Worm (Caenorhabditis elegans): ENCODE results near the gene F59A1.12.

DNA sequence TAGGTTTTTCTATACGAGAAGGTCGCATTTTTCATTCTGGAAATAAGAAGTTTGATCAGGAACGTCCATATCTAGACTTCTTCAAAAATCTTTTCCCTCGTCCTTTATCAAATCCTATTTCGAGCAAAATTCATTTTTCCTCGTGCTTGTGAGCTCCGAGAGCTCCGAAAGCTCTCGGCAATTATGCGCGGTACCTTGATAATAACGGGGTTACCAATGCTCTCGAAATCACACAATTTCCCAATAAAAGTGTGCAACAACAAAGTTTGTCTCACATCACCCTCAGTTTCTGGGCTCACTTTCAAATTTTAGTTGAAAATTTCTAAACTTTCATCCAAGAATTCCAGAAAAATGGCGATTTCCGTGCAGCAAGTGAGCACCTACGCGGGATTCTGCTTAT lies 955 bp upstream of the F59A1.12 start, which contains the start of gene str-89:
- no peak for TF ChIP-seq T22C8.4 (GFP tag; IDR thresholded peaks at IDR 0.05)
- TF ChIP-seq ztf-23 (GFP tag; IDR thresholded peaks at IDR 0.05): no peak
- no peak for TF ChIP-seq med-1 (GFP tag; optimal IDR thresholded peaks at IDR 0.05; ENCODE audit: insufficient read depth)
- no peak for TF ChIP-seq tab-1 (GFP tag; IDR thresholded peaks at IDR 0.05)
